Worm (Caenorhabditis elegans): ENCODE results near the gene F10E9.7.

Gene F10E9.7

ce11 chrIII:8307356-8307755 lies at the start of gene F10E9.7, which contains the start of gene F10E9.5 (continued):
- TF ChIP-seq dpff-1 (tag; optimal IDR thresholded peaks at IDR 0.05): no peak
- TF ChIP-seq hmg-1.2 (GFP tag; IDR thresholded peaks at IDR 0.05): peak; percentile 42
- peak; percentile 45 for TF ChIP-seq B0035.1 (tag; optimal IDR thresholded peaks at IDR 0.05)
- TF ChIP-seq hmg-20 (GFP tag; IDR thresholded peaks at IDR 0.05): 0 out of 2 replicates have a peak, but pooled peaks have one; percentile 30
- TF ChIP-seq gei-17 (GFP tag; optimal IDR thresholded peaks at IDR 0.05): no peak
- peak; percentile 78; the same call in 1 of the 2 replicates for TF ChIP-seq madf-3 (GFP tag; IDR thresholded peaks at IDR 0.05)
- TF ChIP-seq bed-2 (GFP tag; IDR thresholded peaks at IDR 0.05): peak; percentile 62; the same call in 1 of the 2 replicates
- no peak for TF ChIP-seq sea-2 (GFP tag; IDR thresholded peaks at IDR 0.05)
- TF ChIP-seq athp-1 (tag; optimal IDR thresholded peaks at IDR 0.05): peak; percentile 37
- peak; percentile 36 for TF ChIP-seq zim-3 (tag; optimal IDR thresholded peaks at IDR 0.05)
- TF ChIP-seq nhr-27 (tag; optimal IDR thresholded peaks at IDR 0.05): no peak
- TF ChIP-seq akir-1 (GFP tag; optimal IDR thresholded peaks at IDR 0.05): no peak
- peak; percentile 74 for TF ChIP-seq lin-40 (tag; optimal IDR thresholded peaks at IDR 0.05)
- no peak for TF ChIP-seq Y56A3A.18 (GFP tag; IDR thresholded peaks at IDR 0.05)
- TF ChIP-seq Y53G8AR.9 (GFP tag; conservative IDR thresholded peaks at IDR 0.05): 0 out of 2 replicates have a peak, but pooled peaks have one; percentile 40
- TF ChIP-seq ceh-40 (GFP tag; IDR thresholded peaks at IDR 0.05): peak; percentile 89
- TF ChIP-seq mcd-1 (GFP tag; IDR thresholded peaks at IDR 0.05): peak; percentile 73; the same call in 1 of the 2 replicates
- TF ChIP-seq F49E8.2 (tag; optimal IDR thresholded peaks at IDR 0.05; ENCODE audit: insufficient read depth): no peak
- peak; percentile 85 for TF ChIP-seq K12H6.12 (tag; optimal IDR thresholded peaks at IDR 0.05)
- no peak for TF ChIP-seq aptf-3 (GFP tag; IDR thresholded peaks at IDR 0.05)
- TF ChIP-seq D2030.7 (GFP tag; IDR thresholded peaks at IDR 0.05): peak; percentile 67
- peak; percentile 13 for TF ChIP-seq F22D6.2 (tag; optimal IDR thresholded peaks at IDR 0.05)
- peak; percentile 75; the same call in 1 of the 2 replicates for TF ChIP-seq lir-1 (GFP tag; conservative IDR thresholded peaks at IDR 0.05)
- peak; percentile 69 for TF ChIP-seq ceh-100 (GFP tag; IDR thresholded peaks at IDR 0.05)
- TF ChIP-seq rec-8 (tag; optimal IDR thresholded peaks at IDR 0.05): peak; percentile 14 to 92
- TF ChIP-seq lin-26 (GFP tag; IDR thresholded peaks at IDR 0.05): no peak
- peak; percentile 61; the same call in 1 of the 2 replicates for TF ChIP-seq Y67H2A.10 (GFP tag; conservative IDR thresholded peaks at IDR 0.05)
- TF ChIP-seq madf-8 (GFP tag; conservative IDR thresholded peaks at IDR 0.05): peak; percentile 52
- TF ChIP-seq lsl-1 (GFP tag; optimal IDR thresholded peaks at IDR 0.05): peak; percentile 58
- TF ChIP-seq dox-1 (GFP tag; IDR thresholded peaks at IDR 0.05): peak; percentile 87
- no peak for TF ChIP-seq sptf-2 (GFP tag; optimal IDR thresholded peaks at IDR 0.05)
- TF ChIP-seq snpc-1.1 (tag; optimal IDR thresholded peaks at IDR 0.05; ENCODE audit: insufficient read depth): peak; percentile 46
- TF ChIP-seq C06A6.2 (GFP tag; conservative IDR thresholded peaks at IDR 0.05): no peak
- TF ChIP-seq somi-1 (GFP tag; optimal IDR thresholded peaks at IDR 0.05): peak; percentile 21
- no peak for TF ChIP-seq unc-62 (GFP tag; optimal IDR thresholded peaks at IDR 0.05)
- peak; percentile 8 for TF ChIP-seq F57C9.4 (tag; optimal IDR thresholded peaks at IDR 0.05)
- peak; percentile 85 for TF ChIP-seq lin-54 (GFP tag; optimal IDR thresholded peaks at IDR 0.05)
- TF ChIP-seq egl-44 (GFP tag; IDR thresholded peaks at IDR 0.05): no peak
- TF ChIP-seq chd-7 (tag; optimal IDR thresholded peaks at IDR 0.05): no peak
- peak; percentile 70 for TF ChIP-seq ceh-91 (GFP tag; IDR thresholded peaks at IDR 0.05)
- TF ChIP-seq tbx-9 (tag; optimal IDR thresholded peaks at IDR 0.05; ENCODE audit: borderline replicate concordance): no peak
- no peak for TF ChIP-seq cebp-1 (GFP tag; IDR thresholded peaks at IDR 0.05)
- TF ChIP-seq cebp-1 (tag; optimal IDR thresholded peaks at IDR 0.05): peak; percentile 68
- TF ChIP-seq ets-4 (GFP tag; optimal IDR thresholded peaks at IDR 0.05): no peak
- TF ChIP-seq ceh-58 (GFP tag; IDR thresholded peaks at IDR 0.05): no peak
- TF ChIP-seq nhr-120 (GFP tag; IDR thresholded peaks at IDR 0.05): no peak
- TF ChIP-seq snpc-4 (GFP tag; optimal IDR thresholded peaks at IDR 0.05): peak; percentile 12
- TF ChIP-seq snpc-4 (tag; optimal IDR thresholded peaks at IDR 0.05): peak in 3 of 4 experiments; percentile 41 to 66 (median 51)
